Fruit fly (Drosophila melanogaster): ENCODE data around the gene CG13474.
A peak's percentile ranks its signal among the peaks of the same experiment; 100 is the strongest.

Gene CG13474

dm6 chr3L:14652554-14652953 lies 44.4 kb downstream of the CG13474 start (continued):
- TF ChIP-seq Hmr (GFP tag; optimal IDR thresholded peaks at IDR 0.05) (peak; percentile 41), HLH3B (GFP tag; IDR thresholded peaks at IDR 0.05) (peak; percentile 67), Doc2 (GFP tag; IDR thresholded peaks at IDR 0.05) (no peak), wor (GFP tag; IDR thresholded peaks at IDR 0.05) (peak; percentile 68), wek (GFP tag; optimal IDR thresholded peaks at IDR 0.05) (no peak), aop (GFP tag; IDR thresholded peaks at IDR 0.05) (no peak), E2f1 (GFP tag; IDR thresholded peaks at IDR 0.05) (peak; percentile 67), CG13894 (tag; optimal IDR thresholded peaks at IDR 0.05) (no peak), CG12104 (GFP tag; optimal IDR thresholded peaks at IDR 0.05) (peak; percentile 29), Hr51 (GFP tag; optimal IDR thresholded peaks at IDR 0.05) (peak; percentile 3 to 52), CG2202 (tag; optimal IDR thresholded peaks at IDR 0.05) (peak; percentile 90), Kr (GFP tag; optimal IDR thresholded peaks at IDR 0.05) (no peak), Six4 (GFP tag; optimal IDR thresholded peaks at IDR 0.05) (peak; percentile 84), fd64A (GFP tag; optimal IDR thresholded peaks at IDR 0.05) (peak; percentile 47), CoRest (tag; optimal IDR thresholded peaks at IDR 0.05) (peak; percentile 82), Sox100B (GFP tag; optimal IDR thresholded peaks at IDR 0.05) (peak; percentile 73), CG10979 (tag; optimal IDR thresholded peaks at IDR 0.05) (peak; percentile 95), CG13424 (tag; optimal IDR thresholded peaks at IDR 0.05) (peak; percentile 78), toy (GFP tag; IDR thresholded peaks at IDR 0.05) (no peak), CG7839 (tag; optimal IDR thresholded peaks at IDR 0.05) (peak; percentile 80), CG15269 (tag; optimal IDR thresholded peaks at IDR 0.05) (peak; percentile 47), Fer1 (GFP tag; optimal IDR thresholded peaks at IDR 0.05) (peak; percentile 35), sd (tag; optimal IDR thresholded peaks at IDR 0.05) (peak; percentile 78), croc (GFP tag; conservative IDR thresholded peaks at IDR 0.05) (peak; percentile 81), jigr1 (GFP tag; IDR thresholded peaks at IDR 0.05) (no peak), CG2120 (GFP tag; optimal IDR thresholded peaks at IDR 0.05) (peak; percentile 6), tna (GFP tag; IDR thresholded peaks at IDR 0.05; ENCODE audit: partially characterized antibody) (no peak), Sry-δ (GFP tag; optimal IDR thresholded peaks at IDR 0.05) (peak; percentile 8), z (GFP tag; IDR thresholded peaks at IDR 0.05) (no peak), salm (tag; optimal IDR thresholded peaks at IDR 0.05) (peak; percentile 66), ro (GFP tag; IDR thresholded peaks at IDR 0.05) (no peak; the same call in 1 of the 2 replicates), knrl (GFP tag; IDR thresholded peaks at IDR 0.05; ENCODE audit: partially characterized antibody) (no peak), ewg (GFP tag; optimal IDR thresholded peaks at IDR 0.05) (peak; percentile 68), CG1647 (GFP tag; optimal IDR thresholded peaks at IDR 0.05) (peak; percentile 34), CHES-1-like (GFP tag; optimal IDR thresholded peaks at IDR 0.05) (peak; percentile 65), mam (GFP tag; optimal IDR thresholded peaks at IDR 0.05) (peak; percentile 56), rib (GFP tag; IDR thresholded peaks at IDR 0.05) (no peak), hb (GFP tag; IDR thresholded peaks at IDR 0.05; ENCODE audit: partially characterized antibody) (no peak), seq (GFP tag; IDR thresholded peaks at IDR 0.05) (no peak), CG1602 (GFP tag; optimal IDR thresholded peaks at IDR 0.05) (peak; percentile 85), grau (tag; optimal IDR thresholded peaks at IDR 0.05) (peak; percentile 81), gcm2 (GFP tag; optimal IDR thresholded peaks at IDR 0.05) (peak; percentile 53), CG3407 (GFP tag; optimal IDR thresholded peaks at IDR 0.05) (peak; percentile 68), ash1 (GFP tag; optimal IDR thresholded peaks at IDR 0.05) (no peak), Lim3 (GFP tag; IDR thresholded peaks at IDR 0.05) (no peak), CG17568 (GFP tag; optimal IDR thresholded peaks at IDR 0.05) (peak; percentile 62), CG12071 (GFP tag; optimal IDR thresholded peaks at IDR 0.05) (no peak), CG4328 (GFP tag; optimal IDR thresholded peaks at IDR 0.05) (peak; percentile 30), CG12942 (GFP tag; optimal IDR thresholded peaks at IDR 0.05) (peak; percentile 57), mld (GFP tag; IDR thresholded peaks at IDR 0.05; ENCODE audit: partially characterized antibody) (no peak), pita (GFP tag; optimal IDR thresholded peaks at IDR 0.05) (no peak)

Data from whole organism, embryonic.